Worm (Caenorhabditis elegans) whole organism, late embryonic: ENCODE data around the gene B0361.14.

ENCODE experiments used
- F13H6.1 ChIP-seq: sonication (generic microtip); optimal IDR thresholded peaks from 2 replicates; lab custom pipeline; 2016; ENCODE audit warnings: missing genetic modification characterization, missing compliant biosample characterization
- Y22D7AL.16 ChIP-seq: sonication (generic microtip); optimal IDR thresholded peaks from 2 replicates; lab custom pipeline; 2016; ENCODE audit warnings: missing genetic modification characterization, missing compliant biosample characterization
- ama-1 ChIP-seq: fragments of 150-350 bp; optimal IDR thresholded peaks from 2 replicates; lab custom pipeline; 2014
- ceh-14 ChIP-seq: sonication (generic microtip); optimal IDR thresholded peaks from 2 replicates; lab custom pipeline; 2016; ENCODE audit warnings: missing genotype, missing genetic modification characterization, missing compliant biosample characterization
- ceh-19 ChIP-seq: fragments of 200-800 bp; sonication (Bioruptor generic); optimal IDR thresholded peaks from 2 replicates; lab custom pipeline; 2018; ENCODE audit warnings: mild to moderate bottlenecking, missing genetic modification characterization, missing compliant biosample characterization
- ceh-2 ChIP-seq: sonication (generic microtip); optimal IDR thresholded peaks from 2 replicates; lab custom pipeline; 2016; ENCODE audit warnings: missing genotype, missing genetic modification characterization, missing compliant biosample characterization
- ceh-22 ChIP-seq: sonication (generic microtip); optimal IDR thresholded peaks from 2 replicates; lab custom pipeline; 2017; ENCODE audit warnings: missing biosample characterization, missing genetic modification characterization
- ceh-48 ChIP-seq: sonication (generic microtip); optimal IDR thresholded peaks from 2 replicates; lab custom pipeline; 2016; ENCODE audit warnings: missing genetic modification characterization, inconsistent platforms, missing compliant biosample characterization
- dve-1 ChIP-seq: sonication (generic microtip); optimal IDR thresholded peaks from 2 replicates; lab custom pipeline; 2017; ENCODE audit warnings: antibody characterized with exemption, mild to moderate bottlenecking, missing genetic modification characterization, missing compliant biosample characterization
- elt-4 ChIP-seq: sonication (generic microtip); optimal IDR thresholded peaks from 2 replicates; lab custom pipeline; 2016; ENCODE audit warnings: missing genetic modification characterization, missing compliant biosample characterization
- eyg-1 ChIP-seq: sonication (generic microtip); optimal IDR thresholded peaks from 2 replicates; lab custom pipeline; 2016; ENCODE audit warnings: missing genotype, missing genetic modification characterization, missing compliant biosample characterization
- fkh-10 ChIP-seq: fragments of 150-350 bp; optimal IDR thresholded peaks from 2 replicates; lab custom pipeline; 2014; ENCODE audit warnings: missing biosample characterization, missing genetic modification reagents, missing genetic modification characterization
- fkh-6 ChIP-seq: sonication (generic microtip); optimal IDR thresholded peaks from 2 replicates; lab custom pipeline; 2016; ENCODE audit warnings: missing genetic modification characterization, missing compliant biosample characterization
- gmeb-2 ChIP-seq: sonication (generic microtip); optimal IDR thresholded peaks from 2 replicates; lab custom pipeline; 2016; ENCODE audit warnings: missing genetic modification characterization, inconsistent platforms, missing compliant biosample characterization
- hlh-8 ChIP-seq: sonication (generic microtip); optimal IDR thresholded peaks from 2 replicates; lab custom pipeline; 2016; ENCODE audit warnings: missing genotype, missing genetic modification characterization, missing compliant biosample characterization
- madf-2 ChIP-seq: sonication (generic microtip); optimal IDR thresholded peaks from 2 replicates; lab custom pipeline; 2017; ENCODE audit warnings: missing genetic modification characterization, missing compliant biosample characterization
- mec-3 ChIP-seq: sonication (generic microtip); optimal IDR thresholded peaks from 2 replicates; lab custom pipeline; 2016; ENCODE audit warnings: borderline replicate concordance, missing genetic modification characterization, missing compliant biosample characterization
- nhr-11 ChIP-seq: fragments of 150-350 bp; optimal IDR thresholded peaks from 2 replicates; lab custom pipeline; 2014; ENCODE audit warnings: missing biosample characterization, missing genetic modification characterization
- nhr-232 ChIP-seq: sonication (generic microtip); optimal IDR thresholded peaks from 2 replicates; lab custom pipeline; 2016; ENCODE audit warnings: missing genetic modification characterization, missing compliant biosample characterization
- pat-9 ChIP-seq: fragments of 200-800 bp; sonication (Bioruptor generic); optimal IDR thresholded peaks from 2 replicates; lab custom pipeline; 2018; ENCODE audit warnings: mild to moderate bottlenecking, missing genetic modification characterization, moderate library complexity, missing compliant biosample characterization
- pha-2 ChIP-seq: sonication (generic microtip); optimal IDR thresholded peaks from 2 replicates; lab custom pipeline; 2017; ENCODE audit warnings: mild to moderate bottlenecking, missing genetic modification characterization, missing compliant biosample characterization
- ref-2 ChIP-seq: sonication (generic microtip); optimal IDR thresholded peaks from 2 replicates; lab custom pipeline; 2016; ENCODE audit warnings: missing genetic modification characterization, missing compliant biosample characterization
- syd-9 ChIP-seq: sonication (generic microtip); optimal IDR thresholded peaks from 2 replicates; lab custom pipeline; 2016; ENCODE audit warnings: mild to moderate bottlenecking, missing genetic modification characterization, moderate library complexity, missing compliant biosample characterization
- tbx-7 ChIP-seq: sonication (generic microtip); optimal IDR thresholded peaks from 2 replicates; lab custom pipeline; 2016; ENCODE audit warnings: missing genotype, missing genetic modification characterization, missing compliant biosample characterization
- ttx-3 ChIP-seq: sonication (generic microtip); optimal IDR thresholded peaks from 2 replicates; lab custom pipeline; 2016; ENCODE audit warnings: missing genetic modification reagents, missing genetic modification characterization, missing compliant biosample characterization
- unc-3 ChIP-seq, 2 experiments: fragments of 200-800 bp in 1 of 2; sonication (Bioruptor generic) in 1 of 2; sonication (generic microtip) in 1 of 2; conservative IDR thresholded peaks in 1 of 2; optimal IDR thresholded peaks in 1 of 2; 2 replicates each; pipeline versions ENCODE4 v1.3.6 to Lab custom; 2016 to 2022; ENCODE audit warnings: missing compliant biosample characterization in 2 of 2, missing genetic modification characterization in 2 of 2, missing genetic modification reagents in 1 of 2
- unc-42 ChIP-seq: sonication (generic microtip); optimal IDR thresholded peaks from 2 replicates; lab custom pipeline; 2016; ENCODE audit warnings: missing genotype, missing genetic modification characterization, missing compliant biosample characterization
- unc-55 ChIP-seq: sonication (generic microtip); optimal IDR thresholded peaks from 2 replicates; lab custom pipeline; 2017; ENCODE audit warnings: missing biosample characterization, missing genetic modification reagents, missing genetic modification characterization
- unc-86 ChIP-seq: sonication (generic microtip); optimal IDR thresholded peaks from 2 replicates; lab custom pipeline; 2016; ENCODE audit warnings: missing genetic modification characterization, missing compliant biosample characterization

B0361.14 gene

DNA sequence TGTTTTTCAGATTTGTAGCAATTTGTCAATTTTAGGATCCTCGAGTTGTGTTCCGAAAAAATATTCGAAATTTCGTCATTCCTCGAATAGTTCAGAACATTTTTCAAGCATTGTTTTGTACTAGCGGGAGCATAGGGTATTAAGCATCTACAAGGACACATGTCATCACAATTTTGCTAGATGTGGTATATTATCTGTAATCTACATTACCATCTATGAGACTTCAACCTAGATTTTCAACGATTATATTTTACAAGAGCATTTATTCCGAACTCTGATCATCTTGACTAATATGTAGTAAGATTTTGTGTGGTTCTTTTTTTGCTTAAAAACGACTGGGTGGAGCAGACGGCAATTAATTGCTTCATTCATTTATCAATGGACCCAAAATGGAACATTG lies 36.3 kb downstream of the B0361.14 start:
- TF ChIP-seq ceh-2 = no peak
- TF ChIP-seq unc-86 (tag; lab: Kevin White, UChicago) = no peak
- no peak for TF ChIP-seq unc-55 (GFP tag; lab: Kevin White, UChicago)
- TF ChIP-seq ama-1 (lab: Kevin White, UChicago) = no peak
- no peak for TF ChIP-seq nhr-232 (tag; lab: Kevin White, UChicago)
- TF ChIP-seq pat-9 (tag; lab: Kevin White, UChicago) = no peak
- TF ChIP-seq ref-2 (tag; lab: Kevin White, UChicago) = no peak
- no peak for TF ChIP-seq ttx-3
- no peak for TF ChIP-seq ceh-14
- no peak for TF ChIP-seq Y22D7AL.16 (tag; lab: Kevin White, UChicago)
- no peak for TF ChIP-seq gmeb-2 (tag; lab: Kevin White, UChicago)
- no peak for TF ChIP-seq unc-3 (GFP tag; conservative IDR thresholded peaks at IDR 0.05; lab: Robert Waterston, UW)
- no peak for TF ChIP-seq unc-3 (tag; optimal IDR thresholded peaks at IDR 0.05; lab: Kevin White, UChicago)
- no peak for TF ChIP-seq F13H6.1 (tag; lab: Kevin White, UChicago)
- TF ChIP-seq eyg-1 (tag; lab: Kevin White, UChicago) = no peak
- no peak for TF ChIP-seq mec-3 (tag; lab: Kevin White, UChicago)
- TF ChIP-seq, all 69 proteins: peak for 0

- TF ChIP-seq gmeb-2 (tag; lab: Kevin White, UChicago) = no peak
- no peak for TF ChIP-seq ceh-22 (tag; lab: Kevin White, UChicago)
- peak; percentile 53 for TF ChIP-seq unc-42
Measured at ce11 chrIII:7262592-7262991, 36.7 kb downstream of the B0361.14 start.

ce11 chrIII:7258931-7259330 lies 40.4 kb downstream of the B0361.14 start, which contains the start of gene B0361.4:
B0361.4 (plus strand) TSS chrIII:7258991.
- TF ChIP-seq fkh-10 = no peak
- no peak for TF ChIP-seq hlh-8 (tag; lab: Kevin White, UChicago)
- no peak for TF ChIP-seq ceh-14
- no peak for TF ChIP-seq madf-2 (tag; lab: Kevin White, UChicago)
- no peak for TF ChIP-seq pha-2 (tag; lab: Kevin White, UChicago)
- TF ChIP-seq unc-86 (tag; lab: Kevin White, UChicago) = no peak
- TF ChIP-seq fkh-6 (tag; lab: Kevin White, UChicago) = no peak
- TF ChIP-seq syd-9 = no peak
- TF ChIP-seq mec-3 (tag; lab: Kevin White, UChicago) = no peak
- TF ChIP-seq ceh-48 = no peak
- no peak for TF ChIP-seq ceh-19 (GFP tag; lab: Kevin White, UChicago)
- no peak for TF ChIP-seq tbx-7 (tag; lab: Kevin White, UChicago)
- TF ChIP-seq dve-1 (tag; lab: Kevin White, UChicago) = no peak
- no peak for TF ChIP-seq nhr-11 (tag; lab: Kevin White, UChicago)

DNA sequence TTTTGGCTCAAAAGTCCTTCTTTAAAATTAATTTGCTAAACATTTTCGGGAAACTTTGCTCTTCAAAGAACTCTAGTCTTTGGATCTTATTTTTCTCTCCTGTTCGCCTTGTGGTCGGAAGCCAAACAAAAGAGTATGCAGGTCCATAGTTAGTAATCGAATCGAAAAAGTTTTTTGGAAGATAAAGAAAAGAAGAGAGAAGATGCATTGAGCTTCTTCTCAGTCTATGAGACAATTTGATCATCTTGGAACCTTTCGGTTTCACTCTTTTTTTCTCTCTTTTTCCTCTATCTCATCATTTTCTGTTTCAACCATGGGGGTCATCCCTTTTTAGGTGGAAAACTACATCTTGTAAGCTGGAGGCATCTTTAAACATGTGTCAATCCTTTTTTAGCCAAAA lies 45.7 kb downstream of the B0361.14 start:
- peak; percentile 95 for TF ChIP-seq unc-42
- no peak for TF ChIP-seq elt-4
